Fruit fly (Drosophila melanogaster): ENCODE measurements around the gene mRpL2.

The mRpL2 gene

DNA sequence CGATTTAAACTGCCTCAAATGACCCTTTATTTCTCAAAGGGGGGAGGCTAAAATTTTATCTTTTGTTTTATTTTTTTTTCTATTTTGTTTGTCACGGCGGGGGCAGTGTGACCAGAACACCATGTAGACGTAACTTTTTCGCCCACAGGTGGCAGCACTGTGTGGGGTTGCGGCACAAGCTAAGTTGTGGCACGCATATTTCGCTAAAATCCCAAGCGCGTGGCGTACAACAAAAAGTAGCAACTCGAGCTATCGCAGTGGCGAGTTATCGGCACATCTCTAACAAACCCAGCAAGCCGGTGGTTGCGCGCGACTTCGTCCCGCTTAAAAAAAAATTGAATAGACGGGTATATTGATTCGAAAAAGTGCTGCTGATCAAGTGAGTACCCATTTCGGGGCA is 2.4 kb downstream of the mRpL2 start, which contains the start of the genes Ufd1 and NaPi-III (continued):
- no peak for TF ChIP-seq cwo (GFP tag; optimal IDR thresholded peaks at IDR 0.05)
- TF ChIP-seq CG14441 (GFP tag; IDR thresholded peaks at IDR 0.05) = peak; percentile 56
- no peak for TF ChIP-seq CG4730 (GFP tag; IDR thresholded peaks at IDR 0.05)
- no peak for TF ChIP-seq CG11247 (GFP tag; IDR thresholded peaks at IDR 0.05)
- TF ChIP-seq CG15601 (tag; optimal IDR thresholded peaks at IDR 0.05) = peak; percentile 71
- peak; percentile 88 for TF ChIP-seq sqz (GFP tag; optimal IDR thresholded peaks at IDR 0.05)
- TF ChIP-seq Hmr (GFP tag; optimal IDR thresholded peaks at IDR 0.05) = peak; percentile 90
- peak; percentile 23 for TF ChIP-seq CG13424 (tag; optimal IDR thresholded peaks at IDR 0.05)
- peak; percentile 78 for TF ChIP-seq p53 (GFP tag; optimal IDR thresholded peaks at IDR 0.05)
- peak; percentile 48; the same call in 1 of the 3 replicates for TF ChIP-seq ci (GFP tag; IDR thresholded peaks at IDR 0.05)
- no peak for TF ChIP-seq gsb (GFP tag; IDR thresholded peaks at IDR 0.05)
- peak; percentile 30 for TF ChIP-seq shn (GFP tag; optimal IDR thresholded peaks at IDR 0.05)
- peak; percentile 92 for TF ChIP-seq CTCF (GFP tag; optimal IDR thresholded peaks at IDR 0.05)
- TF ChIP-seq CG1603 (tag; optimal IDR thresholded peaks at IDR 0.05) = peak; percentile 94
- TF ChIP-seq fd64A (GFP tag; optimal IDR thresholded peaks at IDR 0.05) = no peak
- peak; percentile 53 for TF ChIP-seq CG2129 (GFP tag; IDR thresholded peaks at IDR 0.05; ENCODE audit: partially characterized antibody)
- TF ChIP-seq crc (GFP tag; optimal IDR thresholded peaks at IDR 0.05) = no peak
- TF ChIP-seq Xrp1 (GFP tag; IDR thresholded peaks at IDR 0.05) = no peak
- TF ChIP-seq Ada2b (GFP tag; IDR thresholded peaks at IDR 0.05) = no peak
- TF ChIP-seq pros (GFP tag; optimal IDR thresholded peaks at IDR 0.05) = no peak
- TF ChIP-seq gce (GFP tag; IDR thresholded peaks at IDR 0.05) = no peak
- TF ChIP-seq Dref (GFP tag; IDR thresholded peaks at IDR 0.05) = peak; percentile 78
- peak; percentile 57; the same call in 1 of the 2 replicates for TF ChIP-seq CG32767 (GFP tag; IDR thresholded peaks at IDR 0.05)
- TF ChIP-seq zfh1 (GFP tag; IDR thresholded peaks at IDR 0.05) = peak; percentile 40; the same call in 2 of the 3 replicates
- no peak for TF ChIP-seq Gsc (GFP tag; IDR thresholded peaks at IDR 0.05)
- no peak for TF ChIP-seq fru (optimal IDR thresholded peaks at IDR 0.05)
- no peak for TF ChIP-seq CG16779 (GFP tag; IDR thresholded peaks at IDR 0.05)
- TF ChIP-seq kay (GFP tag; optimal IDR thresholded peaks at IDR 0.05) = peak; percentile 15
- TF ChIP-seq ase (GFP tag; IDR thresholded peaks at IDR 0.05) = no peak
- TF ChIP-seq CG3281 (GFP tag; optimal IDR thresholded peaks at IDR 0.05) = no peak
- peak; percentile 39 for TF ChIP-seq zen (tag; optimal IDR thresholded peaks at IDR 0.05)
- peak; percentile 91 for TF ChIP-seq HmgZ (tag; optimal IDR thresholded peaks at IDR 0.05)
- TF ChIP-seq CG14014 (GFP tag; IDR thresholded peaks at IDR 0.05) = 0 out of 2 replicates have a peak, but pooled peaks have one; percentile 21
- TF ChIP-seq jumu (GFP tag; optimal IDR thresholded peaks at IDR 0.05) = peak; percentile 79
- peak; percentile 50; the same call in 1 of the 2 replicates for TF ChIP-seq GATAe (GFP tag; conservative IDR thresholded peaks at IDR 0.05)
- TF ChIP-seq CG13775 (GFP tag; optimal IDR thresholded peaks at IDR 0.05) = peak; percentile 46
- no peak for TF ChIP-seq ATbp (GFP tag; optimal IDR thresholded peaks at IDR 0.05)
- no peak for TF ChIP-seq CG1529 (GFP tag; optimal IDR thresholded peaks at IDR 0.05)
- TF ChIP-seq Tbp (GFP tag; optimal IDR thresholded peaks at IDR 0.05) = no peak
- TF ChIP-seq sug (tag; optimal IDR thresholded peaks at IDR 0.05) = peak; percentile 63
- TF ChIP-seq CG2875 (GFP tag; optimal IDR thresholded peaks at IDR 0.05) = no peak
- no peak for TF ChIP-seq CG6654 (GFP tag; optimal IDR thresholded peaks at IDR 0.05)
- no peak for TF ChIP-seq Vsx1 (GFP tag; optimal IDR thresholded peaks at IDR 0.05)
- no peak for TF ChIP-seq CG8478 (optimal IDR thresholded peaks at IDR 0.05)
- TF ChIP-seq Spps (tag; optimal IDR thresholded peaks at IDR 0.05) = no peak
- TF ChIP-seq grau (tag; optimal IDR thresholded peaks at IDR 0.05) = peak; percentile 46
- TF ChIP-seq CG4360 (GFP tag; IDR thresholded peaks at IDR 0.05) = peak; percentile 82
- TF ChIP-seq CG4282 (GFP tag; optimal IDR thresholded peaks at IDR 0.05) = peak; percentile 36
- peak; percentile 92 for TF ChIP-seq CG4617 (GFP tag; optimal IDR thresholded peaks at IDR 0.05; ENCODE audit: borderline replicate concordance)
- no peak for TF ChIP-seq D (optimal IDR thresholded peaks at IDR 0.05)
- TF ChIP-seq D (GFP tag; optimal IDR thresholded peaks at IDR 0.05) = peak; percentile 4
- TF ChIP-seq CG16815 (GFP tag; optimal IDR thresholded peaks at IDR 0.05) = no peak
- TF ChIP-seq CG6765 (GFP tag; optimal IDR thresholded peaks at IDR 0.05) = no peak

Measured in whole organism, embryonic.